Fruit fly (Drosophila melanogaster) Kc167 (cell line): ENCODE measurements around the gene sip3.

ENCODE experiments used
- Myc ChIP-seq: fragments of >200 bp; optimal IDR thresholded peaks from 2 replicates; lab custom pipeline; 2017; ENCODE audit warnings: missing external identifiers
- Sin3A ChIP-seq: fragments of >200 bp; optimal IDR thresholded peaks from 2 replicates; lab custom pipeline; 2018; ENCODE audit warnings: missing external identifiers
- h ChIP-seq: fragments of >200 bp; optimal IDR thresholded peaks from 3 replicates; lab custom pipeline; 2018; ENCODE audit warnings: missing external identifiers
- insv ChIP-seq: fragments of >200 bp; optimal IDR thresholded peaks from 3 replicates; lab custom pipeline; 2018; ENCODE audit warnings: missing external identifiers
- psq ChIP-seq: fragments of >200 bp; optimal IDR thresholded peaks from 2 replicates; lab custom pipeline; 2017; ENCODE audit warnings: missing external identifiers
- ttk ChIP-seq: sonication (Bioruptor generic); optimal IDR thresholded peaks from 2 replicates; lab custom pipeline; 2017; ENCODE audit warnings: missing external identifiers

Gene sip3

DNA sequence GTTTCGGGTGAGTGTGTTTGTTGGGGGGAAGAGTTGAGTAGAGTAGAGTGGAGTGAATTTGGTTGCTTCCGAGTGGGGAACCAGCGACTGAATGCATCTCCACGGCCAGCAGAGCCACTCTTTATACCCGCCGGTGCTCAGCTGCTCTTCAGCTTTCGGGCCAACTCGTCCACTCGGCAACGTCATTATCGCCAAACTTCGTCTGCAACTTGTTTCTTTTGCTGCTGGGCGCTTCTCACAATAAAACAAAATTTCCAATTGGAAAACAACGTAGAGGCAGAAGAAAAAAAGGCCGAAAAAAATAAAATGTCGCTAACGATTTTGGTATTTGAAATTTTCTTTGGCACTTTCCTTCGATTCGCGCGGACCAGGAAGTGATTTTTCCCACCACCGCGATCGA is 7.3 kb upstream of the sip3 start, which contains the start of gene CG2150:
CG2150 (minus strand) TSS at position 101 of the 400 bp plus-strand sequence.
- no peak for TF ChIP-seq ttk (lab: Kevin White, UChicago)
- TF ChIP-seq Myc (lab: Kevin White, UChicago): no peak
- no peak for TF ChIP-seq Sin3A
- TF ChIP-seq psq (lab: Kevin White, UChicago): no peak
- TF ChIP-seq insv: no peak
- TF ChIP-seq h: no peak

DNA sequence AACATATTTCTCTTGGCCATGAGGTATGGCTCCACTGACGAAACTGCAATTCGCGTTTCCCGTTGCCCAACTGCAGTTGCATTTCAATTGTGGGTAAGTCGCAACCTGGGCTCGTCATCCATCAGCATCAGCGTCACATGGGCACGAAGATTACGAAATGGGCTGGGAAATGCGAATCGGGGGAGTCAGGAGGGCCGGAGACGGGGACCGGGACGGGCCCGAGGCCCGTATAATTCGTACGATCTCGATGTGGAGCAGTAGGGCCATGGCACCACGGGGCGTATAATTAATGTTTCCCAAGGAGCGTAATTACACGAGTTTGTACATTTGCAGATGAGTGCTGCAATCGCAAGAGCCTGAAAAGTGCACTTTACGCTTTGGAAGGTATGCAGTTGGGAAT is 6.9 kb upstream of the sip3 start:
- TF ChIP-seq ttk (lab: Kevin White, UChicago) (no peak), Myc (lab: Kevin White, UChicago) (no peak), psq (lab: Kevin White, UChicago) (no peak), insv (no peak), h (no peak), Sin3A (no peak)

DNA sequence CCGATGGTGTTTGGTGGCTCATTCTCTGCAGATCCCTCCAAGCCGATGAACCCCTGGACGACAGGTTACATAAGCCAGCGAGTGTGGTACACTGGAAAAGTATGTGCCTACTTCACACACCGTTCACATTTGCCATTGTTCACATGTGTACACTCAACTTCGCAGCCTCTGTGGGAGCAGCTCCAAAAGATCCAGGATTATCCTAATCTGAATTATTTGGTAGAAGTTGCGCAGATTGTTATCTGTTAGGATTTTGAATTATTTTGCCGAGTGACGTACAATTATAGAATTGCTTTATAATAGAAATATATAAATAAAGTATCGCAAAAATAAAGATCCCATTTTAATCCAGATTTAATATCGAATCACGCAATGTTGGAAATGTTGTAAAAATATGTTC is 4.5 kb upstream of the sip3 start:
- no peak for TF ChIP-seq h
- no peak for TF ChIP-seq Sin3A
- TF ChIP-seq psq (lab: Kevin White, UChicago): no peak
- TF ChIP-seq ttk (lab: Kevin White, UChicago): no peak
- no peak for TF ChIP-seq Myc (lab: Kevin White, UChicago)
- TF ChIP-seq insv: no peak

DNA sequence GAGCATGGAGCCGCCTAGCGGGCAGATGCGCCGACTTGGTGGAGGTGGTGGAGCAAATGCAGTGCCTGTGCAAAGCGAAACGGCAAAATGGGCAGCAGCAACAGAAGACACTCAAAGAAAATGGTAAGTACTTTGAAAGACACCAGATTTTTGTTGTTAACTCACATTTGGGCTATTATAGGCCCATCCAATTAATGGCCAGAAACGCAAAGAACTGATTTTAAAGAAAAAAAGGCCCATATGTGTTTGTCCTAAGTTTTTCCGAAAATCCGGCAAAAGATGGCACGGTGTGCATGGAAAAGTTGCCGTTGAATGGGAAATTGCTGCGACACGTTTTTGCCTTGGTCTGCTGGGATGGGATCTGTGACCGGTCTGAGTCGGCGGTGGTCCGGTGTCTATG is 3.8 kb upstream of the sip3 start:
- TF ChIP-seq ttk (lab: Kevin White, UChicago) (no peak), h (no peak), insv (no peak), psq (lab: Kevin White, UChicago) (no peak), Myc (lab: Kevin White, UChicago) (no peak), Sin3A (no peak)

DNA sequence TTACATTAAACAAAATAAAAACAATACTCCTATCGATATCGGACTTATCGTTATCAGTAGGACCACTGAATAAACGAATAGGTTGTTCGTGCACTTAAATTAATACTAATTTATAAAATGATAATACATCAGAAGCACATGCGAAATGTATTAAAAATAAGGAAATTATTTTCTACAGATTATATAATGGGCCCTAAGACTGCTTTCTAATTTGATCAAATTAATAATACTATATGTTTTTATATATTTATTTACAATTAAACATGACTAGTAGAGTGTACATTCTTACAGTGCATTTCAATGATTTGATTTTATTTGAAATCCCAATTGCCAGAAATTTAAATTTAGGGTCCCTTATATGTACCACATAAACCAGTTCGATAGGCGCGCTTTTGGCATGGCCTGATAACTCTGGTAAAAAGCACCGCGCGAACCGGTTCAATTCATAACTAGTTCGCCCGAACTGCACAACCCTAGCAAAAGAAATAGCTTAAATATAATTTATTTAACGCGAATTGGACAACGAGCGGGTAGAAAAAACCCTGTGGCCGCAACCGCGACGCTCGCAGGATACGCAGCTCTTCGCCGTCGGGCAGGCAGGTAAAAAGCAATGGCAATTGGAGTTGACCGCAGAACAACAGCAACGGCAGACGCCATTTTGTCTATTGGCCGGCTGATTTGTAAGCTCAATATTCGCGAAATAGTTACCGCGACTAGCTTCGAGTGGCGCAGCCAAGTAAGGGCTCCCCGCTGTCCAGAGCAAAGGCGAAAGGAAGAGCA is 4.8 kb downstream of the sip3 start, which contains the start of the genes CG2126 and faf:
CG2126 (minus strand) TSS at position 70 of the 780 bp plus-strand sequence.
faf (plus strand) TSS at position 438 of the 780 bp plus-strand sequence.
- TF ChIP-seq Myc (lab: Kevin White, UChicago) (no peak), h (no peak), psq (lab: Kevin White, UChicago) (no peak), insv (no peak)

DNA sequence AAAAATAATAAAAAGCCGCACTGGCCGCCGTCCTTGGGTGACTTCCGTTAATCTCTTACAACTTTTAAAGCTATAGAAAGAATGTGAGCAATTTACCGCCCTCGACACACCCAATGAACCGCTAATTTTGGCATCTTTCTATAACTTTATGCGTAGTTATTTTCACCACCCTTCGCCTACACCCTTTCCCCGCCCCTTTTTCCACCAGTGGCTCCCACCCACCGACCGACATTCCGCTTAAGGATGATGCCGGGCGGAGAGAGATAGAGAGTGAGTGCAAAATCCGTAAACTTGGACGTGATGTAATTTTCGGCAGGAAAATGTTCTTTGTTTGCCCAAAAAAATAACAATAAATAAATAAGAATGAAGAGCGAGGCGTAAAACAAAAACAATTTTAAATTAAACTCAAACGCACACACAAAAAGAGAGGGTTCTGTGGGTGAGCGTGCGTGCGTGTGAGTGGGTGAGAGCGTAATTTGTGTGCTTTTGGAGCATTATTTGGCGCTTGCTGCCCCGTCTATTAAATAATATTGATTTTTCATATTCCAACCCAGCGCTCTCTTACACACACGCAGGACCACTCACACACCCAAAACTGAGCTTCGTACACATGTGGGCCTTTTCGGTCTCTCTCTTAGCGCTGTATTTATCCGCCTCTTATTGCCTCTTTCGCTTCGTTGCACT is 5.6 kb downstream of the sip3 start:
- TF ChIP-seq psq (lab: Kevin White, UChicago) (no peak), h (no peak), Sin3A (no peak), insv (no peak), ttk (lab: Kevin White, UChicago) (no peak), Myc (lab: Kevin White, UChicago) (no peak)

DNA sequence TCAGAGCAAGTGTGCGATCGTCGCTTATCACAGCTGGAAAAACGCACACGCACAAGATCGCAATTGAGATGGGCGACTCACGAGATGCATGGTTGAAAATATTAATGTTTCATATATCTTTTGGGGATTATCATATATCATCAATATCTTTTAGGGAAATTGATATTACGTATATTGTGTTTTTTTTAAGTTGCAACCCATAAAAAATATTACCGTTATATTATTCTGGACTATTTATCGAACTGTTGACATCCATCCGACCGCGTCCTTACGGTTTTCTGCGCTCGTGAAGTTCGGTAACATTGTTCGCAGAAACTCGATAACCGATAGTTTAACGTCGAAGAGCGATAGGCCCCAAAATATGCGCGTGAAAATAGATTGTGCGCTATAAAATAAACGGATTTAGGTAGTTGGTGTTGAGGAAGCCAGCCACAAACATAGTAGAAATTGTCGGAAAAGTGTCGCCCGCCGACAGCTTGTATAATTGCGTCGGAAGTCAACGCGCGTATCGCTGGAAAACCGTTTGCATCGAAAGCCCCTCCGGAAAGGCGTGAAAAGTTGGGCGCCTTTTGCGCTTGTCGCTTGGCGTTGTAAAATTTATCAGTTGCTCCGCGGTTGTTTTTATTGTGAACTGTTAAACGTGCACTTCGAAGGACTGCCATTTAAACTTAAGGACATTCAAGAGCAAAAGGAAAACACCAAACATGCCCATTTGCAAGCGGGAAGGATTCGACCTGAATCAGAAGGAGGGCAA is 21.8 kb downstream of the sip3 start, which contains the start of the genes Mccc1 and Acf:
Mccc1 (minus strand) TSS at position 244 of the 754 bp plus-strand sequence.
Acf (plus strand) TSS at position 318 of the 754 bp plus-strand sequence.
- no peak for TF ChIP-seq ttk (lab: Kevin White, UChicago)
- no peak for TF ChIP-seq psq (lab: Kevin White, UChicago)
- TF ChIP-seq Sin3A: no peak
- TF ChIP-seq insv: no peak
- no peak for TF ChIP-seq Myc (lab: Kevin White, UChicago)
- TF ChIP-seq h: no peak

DNA sequence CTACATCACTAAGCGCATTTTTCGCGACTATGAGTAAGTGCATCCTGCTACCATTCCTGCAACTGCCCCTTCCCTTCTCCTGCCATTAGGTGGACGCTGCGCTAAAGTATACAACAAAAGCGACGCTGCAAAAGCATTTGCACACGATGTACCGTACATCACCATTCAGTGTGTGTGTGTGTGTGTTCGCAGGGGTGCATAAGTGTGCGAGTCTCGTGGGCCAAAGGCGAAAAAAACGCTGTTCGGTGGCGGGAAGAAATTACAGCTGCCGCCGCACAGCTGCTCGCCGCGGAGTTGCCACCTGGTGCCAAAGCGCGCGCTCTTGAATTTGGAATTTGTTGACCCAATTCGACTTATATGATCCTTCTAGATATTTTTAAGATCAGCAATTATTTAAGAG is 22.4 kb downstream of the sip3 start:
- TF ChIP-seq Myc (lab: Kevin White, UChicago) (no peak), h (no peak), psq (lab: Kevin White, UChicago) (no peak)

DNA sequence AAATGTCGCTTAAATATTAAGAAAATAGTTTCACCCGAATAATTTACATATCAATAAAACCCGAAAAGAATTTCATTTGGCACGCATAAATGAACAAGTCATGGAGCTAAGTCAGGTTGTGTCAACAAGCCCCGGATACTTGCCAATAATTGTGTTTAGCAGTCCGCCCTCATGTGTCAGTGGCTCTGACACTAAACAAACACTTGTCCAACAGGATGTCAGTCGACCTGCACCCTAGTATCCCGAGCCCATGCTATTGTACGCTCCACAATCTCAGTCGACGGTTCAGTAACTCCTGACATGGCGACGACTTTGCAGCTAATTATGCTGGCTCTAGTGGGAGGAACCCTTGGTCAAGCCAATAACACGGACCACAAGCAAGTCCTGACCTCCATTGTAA is 28.6 kb downstream of the sip3 start, which contains the start of gene Ir100a:
Ir100a (plus strand) TSS at position 301 of the 400 bp plus-strand sequence.
- TF ChIP-seq h: no peak
- no peak for TF ChIP-seq ttk (lab: Kevin White, UChicago)
- no peak for TF ChIP-seq insv
- no peak for TF ChIP-seq psq (lab: Kevin White, UChicago)
- no peak for TF ChIP-seq Sin3A
- no peak for TF ChIP-seq Myc (lab: Kevin White, UChicago)

DNA sequence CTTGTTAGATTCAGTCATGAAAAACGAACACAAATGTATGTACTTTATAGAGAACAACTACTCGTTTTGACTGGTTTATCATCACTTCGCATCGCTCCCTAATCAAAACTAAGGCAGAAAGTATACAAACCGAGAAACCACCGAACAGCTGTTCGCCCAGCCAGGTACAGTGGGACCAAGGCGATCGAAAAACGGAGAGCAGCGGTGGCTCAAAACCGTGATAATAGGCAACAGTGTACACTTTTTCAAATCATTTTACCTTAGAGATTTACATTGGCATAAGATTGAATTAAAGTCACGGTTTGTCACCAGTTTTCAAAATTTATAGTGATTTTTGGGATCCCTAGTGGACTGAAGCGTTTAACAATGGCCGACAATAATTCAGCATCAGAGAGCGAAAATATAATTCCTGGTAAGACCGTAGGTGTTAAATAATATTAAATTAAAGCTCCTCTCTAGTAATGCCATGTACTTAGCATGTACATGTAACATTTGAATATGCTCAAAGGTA is 33.3 kb downstream of the sip3 start, which contains the start of the genes CG42233 and CG1971:
CG42233 (minus strand) TSS at position 51 of the 511 bp plus-strand sequence.
CG1971 (plus strand) TSS at position 241 of the 511 bp plus-strand sequence.
- TF ChIP-seq h (no peak), insv (no peak), Sin3A (no peak), psq (lab: Kevin White, UChicago) (no peak), Myc (lab: Kevin White, UChicago) (no peak), ttk (lab: Kevin White, UChicago) (no peak)

DNA sequence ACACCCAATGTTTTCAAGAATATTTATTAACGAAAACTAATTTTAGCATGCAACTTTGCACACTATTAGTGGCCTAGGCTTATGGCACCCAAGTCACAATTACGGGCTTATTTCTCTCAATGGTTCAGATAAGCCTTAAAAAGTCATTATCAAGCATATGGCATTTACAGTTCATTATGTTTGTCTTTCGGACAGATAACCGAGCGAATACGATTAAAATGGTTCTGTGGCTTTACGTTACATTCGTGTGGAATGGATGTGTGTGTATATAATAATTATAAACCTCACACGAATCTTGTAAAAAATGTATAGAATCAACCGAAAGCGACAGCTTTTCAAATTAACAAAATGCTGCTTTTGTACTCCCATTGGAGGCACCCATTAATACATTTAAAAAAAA is 36.6 kb downstream of the sip3 start:
- no peak for TF ChIP-seq Myc (lab: Kevin White, UChicago)
- TF ChIP-seq Sin3A: no peak
- TF ChIP-seq psq (lab: Kevin White, UChicago): no peak
- TF ChIP-seq h: no peak
- TF ChIP-seq ttk (lab: Kevin White, UChicago): no peak
- TF ChIP-seq insv: no peak

DNA sequence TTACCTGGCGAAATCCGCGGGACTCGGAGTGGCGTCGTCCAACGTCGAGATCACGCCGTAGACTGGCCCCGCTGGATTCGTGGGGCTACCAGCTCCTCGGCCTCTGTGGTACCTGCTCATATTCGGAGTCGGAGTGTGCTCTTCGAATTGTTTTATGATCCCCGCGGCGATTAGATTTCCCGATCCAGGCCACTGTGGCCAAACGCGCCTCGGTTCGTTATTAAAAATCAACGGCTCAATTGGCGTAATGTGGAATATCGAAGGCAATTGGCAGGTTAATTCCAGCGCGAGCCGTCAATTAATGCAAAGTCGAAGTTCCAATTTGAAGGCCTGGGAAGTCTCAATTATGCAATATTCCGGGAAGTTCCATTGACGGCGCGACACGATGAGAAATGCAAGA is 37.6 kb downstream of the sip3 start:
- TF ChIP-seq psq (lab: Kevin White, UChicago) (no peak), h (no peak)
